Fruit fly (Drosophila melanogaster) whole organism, embryonic: ENCODE results near the gene Inx5.

ENCODE experiments used
- Abd-B ChIP-seq: fragments of 200-800 bp; sonication (Bioruptor generic); optimal IDR thresholded peaks from 2 replicates; lab custom pipeline; 2018; ENCODE audit warnings: missing biosample characterization, mild to moderate bottlenecking, missing genetic modification characterization, moderate library complexity
- Atf-2 ChIP-seq: fragments of 200-800 bp; sonication (Bioruptor generic); optimal IDR thresholded peaks from 2 replicates; lab custom pipeline; 2016; ENCODE audit warnings: missing biosample characterization, missing genetic modification characterization
- B-H1 ChIP-seq: fragments of 200-800 bp; sonication (Bioruptor generic); IDR thresholded peaks from 3 replicates; pipeline ENCODE4 v1.3.6; 2022; ENCODE audit warnings: missing biosample characterization, missing genetic modification characterization
- Blimp-1 ChIP-seq: fragments of 200-800 bp; sonication (Bioruptor generic); optimal IDR thresholded peaks from 3 replicates; lab custom pipeline; 2018; ENCODE audit warnings: missing biosample characterization, missing genetic modification characterization, mild to moderate bottlenecking, moderate library complexity, missing genetic modification reagents
- CG11504 ChIP-seq: fragments of 200-800 bp; sonication (Bioruptor generic); optimal IDR thresholded peaks from 3 replicates; lab custom pipeline; 2019; ENCODE audit warnings: missing biosample characterization, mild to moderate bottlenecking, missing genetic modification characterization, moderate library complexity
- CG12659 ChIP-seq: fragments of 200-800 bp; sonication (Bioruptor generic); optimal IDR thresholded peaks from 3 replicates; lab custom pipeline; 2017; ENCODE audit warnings: mild to moderate bottlenecking, missing biosample characterization, missing genetic modification reagents, missing genetic modification characterization
- CG14014 ChIP-seq: fragments of 200-800 bp; sonication (Bioruptor generic); IDR thresholded peaks from 2 replicates; pipeline ENCODE4 v1.3.6; 2022; ENCODE audit warnings: missing biosample characterization, missing genetic modification characterization
- CG15514 ChIP-seq: fragments of 200-800 bp; sonication (Bioruptor generic); optimal IDR thresholded peaks from 3 replicates; lab custom pipeline; 2017; ENCODE audit warnings: missing biosample characterization, missing genetic modification characterization, mild to moderate bottlenecking, moderate library complexity, missing genetic modification reagents
- CG1602 ChIP-seq: fragments of 200-800 bp; sonication (Bioruptor generic); optimal IDR thresholded peaks from 3 replicates; lab custom pipeline; 2016; ENCODE audit warnings: missing biosample characterization, missing genetic modification characterization
- CG3847 ChIP-seq: fragments of 200-800 bp; sonication (Bioruptor generic); IDR thresholded peaks from 2 replicates; pipeline ENCODE4 v1.3.6; 2022; ENCODE audit warnings: missing biosample characterization, missing genetic modification characterization
- CG6175 ChIP-seq: fragments of 200-800 bp; sonication (Bioruptor generic); IDR thresholded peaks from 3 replicates; pipeline ENCODE4 v1.3.6; 2022; ENCODE audit warnings: missing biosample characterization, missing genetic modification characterization
- CG7839 ChIP-seq: fragments of 200-800 bp; sonication (Bioruptor generic); optimal IDR thresholded peaks from 3 replicates; lab custom pipeline; 2018; ENCODE audit warnings: missing biosample characterization, mild to moderate bottlenecking, missing genetic modification characterization, moderate library complexity
- CG8478 ChIP-seq: fragments of >200 bp; optimal IDR thresholded peaks from 2 replicates; lab custom pipeline; 2018
- Chrac-16 ChIP-seq: fragments of 200-800 bp; sonication (Bioruptor generic); optimal IDR thresholded peaks from 3 replicates; lab custom pipeline; 2016; ENCODE audit warnings: missing biosample characterization, missing genetic modification characterization
- D19B ChIP-seq: fragments of 200-800 bp; sonication (Bioruptor generic); optimal IDR thresholded peaks from 2 replicates; lab custom pipeline; 2017; ENCODE audit warnings: missing biosample characterization, mild to moderate bottlenecking, missing genetic modification characterization
- Dad ChIP-seq: fragments of 200-800 bp; sonication (Bioruptor generic); optimal IDR thresholded peaks from 3 replicates; lab custom pipeline; 2016; ENCODE audit warnings: missing biosample characterization, missing genetic modification characterization
- Ets97D ChIP-seq: fragments of 200-800 bp; sonication (Bioruptor generic); optimal IDR thresholded peaks from 3 replicates; lab custom pipeline; 2016; ENCODE audit warnings: missing biosample characterization, missing genetic modification characterization
- GATAe ChIP-seq: fragments of 200-800 bp; sonication (Bioruptor generic); conservative IDR thresholded peaks from 2 replicates; pipeline ENCODE4 v1.3.6; 2022; ENCODE audit warnings: missing biosample characterization, missing genetic modification characterization
- HLH3B ChIP-seq: fragments of 200-800 bp; sonication (Bioruptor generic); IDR thresholded peaks from 2 replicates; pipeline ENCODE4 v1.3.6; 2022; ENCODE audit warnings: missing biosample characterization, missing genetic modification characterization
- HmgD ChIP-seq: fragments of 200-800 bp; sonication (Bioruptor generic); optimal IDR thresholded peaks from 3 replicates; lab custom pipeline; 2016; ENCODE audit warnings: missing biosample characterization, missing genetic modification characterization
- Hr78 ChIP-seq, 2 experiments: fragments of 200-800 bp in 1 of 2; fragments of >200 bp in 1 of 2; sonication (Bioruptor generic) in 1 of 2; optimal IDR thresholded peaks; 2 replicates each; lab custom pipeline; 2017 to 2019; ENCODE audit warnings: missing biosample characterization in 2 of 2, missing genetic modification characterization in 2 of 2, mild to moderate bottlenecking in 1 of 2, moderate library complexity in 1 of 2
- Lhr ChIP-seq: fragments of 200-800 bp; sonication (Bioruptor generic); optimal IDR thresholded peaks from 3 replicates; lab custom pipeline; 2017; ENCODE audit warnings: mild to moderate bottlenecking, missing biosample characterization, missing genetic modification reagents, missing genetic modification characterization
- NK7.1 ChIP-seq: fragments of 200-800 bp; sonication (Bioruptor generic); optimal IDR thresholded peaks from 3 replicates; lab custom pipeline; 2016; ENCODE audit warnings: missing biosample characterization, missing genetic modification characterization
- Ptx1 ChIP-seq: fragments of 200-800 bp; sonication (Bioruptor generic); IDR thresholded peaks from 2 replicates; pipeline ENCODE4 v1.3.6; 2022; ENCODE audit warnings: missing biosample characterization, missing genetic modification characterization
- Rx ChIP-seq: fragments of 200-800 bp; sonication (Bioruptor generic); IDR thresholded peaks from 2 replicates; pipeline ENCODE4 v1.3.6; 2022; ENCODE audit warnings: missing biosample characterization, missing genetic modification characterization
- Sry-δ ChIP-seq: fragments of 200-800 bp; sonication (Bioruptor generic); optimal IDR thresholded peaks from 2 replicates; lab custom pipeline; 2016; ENCODE audit warnings: missing biosample characterization, missing genetic modification characterization
- Ssrp ChIP-seq: fragments of 200-800 bp; sonication (Bioruptor generic); optimal IDR thresholded peaks from 2 replicates; lab custom pipeline; 2018; ENCODE audit warnings: missing biosample characterization, mild to moderate bottlenecking, missing genetic modification characterization, moderate library complexity
- Xrp1 ChIP-seq: fragments of 200-800 bp; sonication (Bioruptor generic); IDR thresholded peaks from 2 replicates; pipeline ENCODE4 v1.3.6; 2022; ENCODE audit warnings: missing biosample characterization, missing genetic modification characterization
- bigmax ChIP-seq: fragments of 200-800 bp; sonication (Bioruptor generic); optimal IDR thresholded peaks from 2 replicates; lab custom pipeline; 2018; ENCODE audit warnings: missing biosample characterization, mild to moderate bottlenecking, missing genetic modification characterization
- bsh ChIP-seq, 2 experiments: fragments of 200-800 bp; sonication (Bioruptor generic); optimal IDR thresholded peaks; 2 replicates each; lab custom pipeline; 2017 to 2018; ENCODE audit warnings: mild to moderate bottlenecking in 2 of 2, missing biosample characterization in 2 of 2, missing genetic modification characterization in 2 of 2, moderate library complexity in 1 of 2
- btn ChIP-seq: fragments of 200-800 bp; sonication (Bioruptor generic); optimal IDR thresholded peaks from 2 replicates; lab custom pipeline; 2016; ENCODE audit warnings: missing biosample characterization, missing genetic modification characterization
- cato ChIP-seq: fragments of 200-800 bp; sonication (Bioruptor generic); optimal IDR thresholded peaks from 2 replicates; lab custom pipeline; 2016; ENCODE audit warnings: missing biosample characterization, missing genetic modification characterization, borderline replicate concordance
- ci ChIP-seq: fragments of 200-800 bp; sonication (Bioruptor generic); IDR thresholded peaks from 3 replicates; pipeline ENCODE4 v1.3.6; 2022; ENCODE audit warnings: missing biosample characterization, missing genetic modification characterization
- crol ChIP-seq: fragments of 200-800 bp; sonication (Bioruptor generic); IDR thresholded peaks from 2 replicates; pipeline ENCODE4 v1.3.6; 2022; ENCODE audit warnings: missing biosample characterization, missing genetic modification characterization
- exex ChIP-seq: fragments of 200-800 bp; sonication (Bioruptor generic); optimal IDR thresholded peaks from 4 replicates; lab custom pipeline; 2018; ENCODE audit warnings: missing biosample characterization, mild to moderate bottlenecking, missing genetic modification characterization, moderate library complexity
- fu2 ChIP-seq: fragments of 200-800 bp; sonication (Bioruptor generic); optimal IDR thresholded peaks from 2 replicates; lab custom pipeline; 2016; ENCODE audit warnings: missing biosample characterization, missing genetic modification characterization
- lilli ChIP-seq: fragments of 200-800 bp; sonication (Bioruptor generic); optimal IDR thresholded peaks from 3 replicates; lab custom pipeline; 2016; ENCODE audit warnings: missing biosample characterization, missing genetic modification characterization
- mam ChIP-seq: fragments of 200-800 bp; sonication (Bioruptor generic); optimal IDR thresholded peaks from 3 replicates; lab custom pipeline; 2016; ENCODE audit warnings: missing biosample characterization, missing genetic modification characterization
- nerfin-2 ChIP-seq: fragments of 200-800 bp; sonication (Bioruptor generic); IDR thresholded peaks from 2 replicates; pipeline ENCODE4 v1.3.6; 2022; ENCODE audit warnings: missing biosample characterization, missing genetic modification characterization; ENCODE audit not compliant: partially characterized antibody
- nmo ChIP-seq: fragments of 200-800 bp; sonication (Bioruptor generic); optimal IDR thresholded peaks from 2 replicates; lab custom pipeline; 2018; ENCODE audit warnings: missing biosample characterization, mild to moderate bottlenecking, missing genetic modification characterization, moderate library complexity
- pan ChIP-seq, 4 experiments: fragments of >200 bp in 3 of 4; fragments of 200-800 bp in 1 of 4; sonication (Bioruptor generic) in 1 of 4; optimal IDR thresholded peaks in 3 of 4; IDR thresholded peaks in 1 of 4; 2 replicates each; pipeline versions ENCODE4 v1.3.6 to Lab custom; 2017 to 2022; ENCODE audit warnings: missing biosample characterization in 2 of 4, missing genetic modification characterization in 2 of 4, mixed read lengths in 1 of 4
- pb ChIP-seq: fragments of 200-800 bp; sonication (Bioruptor generic); optimal IDR thresholded peaks from 3 replicates; lab custom pipeline; 2016; ENCODE audit warnings: missing biosample characterization, missing genetic modification characterization
- sd ChIP-seq: fragments of 200-800 bp; sonication (Bioruptor generic); optimal IDR thresholded peaks from 3 replicates; lab custom pipeline; 2018; ENCODE audit warnings: missing biosample characterization, mild to moderate bottlenecking, missing genetic modification characterization, moderate library complexity
- sens ChIP-seq: fragments of 200-800 bp; sonication (Bioruptor generic); peaks from one replicate; lab custom pipeline; 2016; ENCODE audit warnings: missing biosample characterization, missing genetic modification characterization
- shn ChIP-seq: fragments of 200-800 bp; sonication (Bioruptor generic); optimal IDR thresholded peaks from 3 replicates; lab custom pipeline; 2016; ENCODE audit warnings: missing biosample characterization, missing genetic modification characterization
- stwl ChIP-seq: fragments of 200-800 bp; sonication (Bioruptor generic); optimal IDR thresholded peaks from 3 replicates; lab custom pipeline; 2018; ENCODE audit warnings: missing biosample characterization, mild to moderate bottlenecking, missing genetic modification characterization, moderate library complexity
- tio ChIP-seq: fragments of 200-800 bp; sonication (Bioruptor generic); optimal IDR thresholded peaks from 2 replicates; lab custom pipeline; 2017; ENCODE audit warnings: missing biosample characterization, missing genetic modification characterization, inconsistent platforms
- trh ChIP-seq: fragments of 200-800 bp; sonication (Bioruptor generic); optimal IDR thresholded peaks from 2 replicates; lab custom pipeline; 2016; ENCODE audit warnings: missing biosample characterization, missing genetic modification characterization
- vvl ChIP-seq: fragments of 200-800 bp; sonication (Bioruptor generic); IDR thresholded peaks from 2 replicates; pipeline ENCODE4 v1.3.6; 2022; ENCODE audit warnings: missing biosample characterization, missing genetic modification characterization

The Inx5 gene

dm6 chrX:19146421-19146952 is 24.2 kb downstream of the Inx5 start (continued):
- TF ChIP-seq CG1602 (GFP tag; lab: Kevin White, UChicago): peak; percentile 17
- TF ChIP-seq Xrp1 (GFP tag; lab: Robert Waterston, UW): peak; percentile 52; the same call in 1 of the 2 replicates
- peak; percentile 67; the same call in 1 of the 2 replicates for TF ChIP-seq CG14014 (GFP tag; lab: Robert Waterston, UW)
- TF ChIP-seq Lhr: no peak
- peak; percentile 54 for TF ChIP-seq Abd-B (GFP tag; lab: Kevin White, UChicago)
- peak; percentile 54 for TF ChIP-seq lilli (GFP tag; lab: Kevin White, UChicago)
- peak; percentile 13 for TF ChIP-seq tio
- TF ChIP-seq Hr78 (GFP tag; optimal IDR thresholded peaks at IDR 0.05; lab: Kevin White, UChicago): peak in 1 of 2 experiments; percentile 7
- peak; percentile 32 for TF ChIP-seq Chrac-16 (GFP tag; lab: Kevin White, UChicago)
- peak in 1 of 2 experiments; percentile 23 for TF ChIP-seq bsh (GFP tag; optimal IDR thresholded peaks at IDR 0.05; lab: Kevin White, UChicago)
- peak; percentile 89 for TF ChIP-seq GATAe (GFP tag; lab: Robert Waterston, UW)
- TF ChIP-seq exex: peak; percentile 56
- peak; percentile 28 for TF ChIP-seq shn
- TF ChIP-seq Ssrp (tag; lab: Kevin White, UChicago): peak; percentile 17
- TF ChIP-seq vvl (GFP tag; lab: Robert Waterston, UW): 0 out of 2 replicates have a peak, but pooled peaks have one; percentile 24
- TF ChIP-seq Rx (GFP tag; lab: Robert Waterston, UW): no peak
- peak; percentile 39; the same call in 1 of the 3 replicates for TF ChIP-seq CG6175 (GFP tag; lab: Robert Waterston, UW)
- TF ChIP-seq trh (GFP tag; lab: Kevin White, UChicago): peak; percentile 16
- TF ChIP-seq HLH3B (GFP tag; lab: Robert Waterston, UW): 0 out of 2 replicates have a peak, but pooled peaks have one; percentile 16
- peak; percentile 26 for TF ChIP-seq Blimp-1 (GFP tag; lab: Kevin White, UChicago)
- no peak for TF ChIP-seq HmgD (GFP tag; lab: Kevin White, UChicago)
- TF ChIP-seq Ptx1 (GFP tag; lab: Robert Waterston, UW): peak; percentile 48
- TF ChIP-seq pb (GFP tag; lab: Kevin White, UChicago): peak; percentile 62
- peak; percentile 41 for TF ChIP-seq mam (GFP tag; lab: Kevin White, UChicago)
- no peak for TF ChIP-seq btn
- peak; percentile 61 for TF ChIP-seq NK7.1 (GFP tag; lab: Kevin White, UChicago)
- peak; percentile 13 for TF ChIP-seq Ets97D (GFP tag; lab: Kevin White, UChicago)
- TF ChIP-seq cato (GFP tag; lab: Kevin White, UChicago): no peak
- peak; percentile 75 for TF ChIP-seq nmo (GFP tag; lab: Kevin White, UChicago)
- no peak for TF ChIP-seq CG12659 (GFP tag; lab: Kevin White, UChicago)
- TF ChIP-seq nerfin-2 (GFP tag; lab: Robert Waterston, UW): no peak
- no peak for TF ChIP-seq bigmax
- TF ChIP-seq CG3847: peak; percentile 14; the same call in 1 of the 2 replicates
- TF ChIP-seq pan (optimal IDR thresholded peaks at IDR 0.05; lab: Kevin White, UChicago): no peak
- TF ChIP-seq pan (GFP tag; optimal IDR thresholded peaks at IDR 0.05 in 1 of 2, IDR thresholded peaks at IDR 0.05 in 1 of 2): peak in 1 of 2 experiments; percentile 5
- TF ChIP-seq Atf-2: peak; percentile 23
- TF ChIP-seq Dad (GFP tag; lab: Kevin White, UChicago): peak; percentile 53
- TF ChIP-seq sens (GFP tag; lab: Kevin White, UChicago): peak; percentile 64
- no peak for TF ChIP-seq stwl (tag; lab: Kevin White, UChicago)
- TF ChIP-seq ci (GFP tag; lab: Robert Waterston, UW): 0 out of 3 replicates have a peak, but pooled peaks have one; percentile 25
- TF ChIP-seq CG11504 (tag; lab: Kevin White, UChicago): peak; percentile 35
- TF ChIP-seq crol (GFP tag; lab: Robert Waterston, UW): peak; percentile 66
- TF ChIP-seq CG8478: peak; percentile 1
- peak; percentile 4 for TF ChIP-seq fu2 (GFP tag; lab: Kevin White, UChicago)
- no peak for TF ChIP-seq CG15514 (GFP tag; lab: Kevin White, UChicago)
- no peak for TF ChIP-seq B-H1 (GFP tag; lab: Robert Waterston, UW)
- TF ChIP-seq sd (tag; lab: Kevin White, UChicago): peak; percentile 42
- peak; percentile 95 for TF ChIP-seq D19B (GFP tag; lab: Kevin White, UChicago)
- peak; percentile 68 for TF ChIP-seq CG7839
- no peak for TF ChIP-seq Sry-δ (GFP tag; lab: Kevin White, UChicago)
